Worm (Caenorhabditis elegans) whole organism, midembryonic: ENCODE results near the gene M01B2.12.

Source experiments
- cog-1 ChIP-seq: sonication (generic microtip); optimal IDR thresholded peaks from 2 replicates; lab custom pipeline; 2016; ENCODE audit warnings: missing genetic modification characterization, missing compliant biosample characterization
- flt-1 ChIP-seq: fragments of 200-800 bp; sonication (Bioruptor generic); IDR thresholded peaks from 2 replicates; pipeline ENCODE4 v1.3.6; 2022; ENCODE audit warnings: missing genetic modification characterization, missing compliant biosample characterization
- klf-2 ChIP-seq: fragments of 200-800 bp; sonication (Bioruptor generic); conservative IDR thresholded peaks from 2 replicates; pipeline ENCODE4 v1.3.6; 2022; ENCODE audit warnings: missing genetic modification reagents, missing genetic modification characterization, missing compliant biosample characterization
- ref-1 ChIP-seq: fragments of 200-800 bp; sonication (Bioruptor generic); conservative IDR thresholded peaks from 2 replicates; pipeline ENCODE4 v1.3.6; 2022; ENCODE audit warnings: missing genetic modification reagents, missing genetic modification characterization, missing compliant biosample characterization

DNA sequence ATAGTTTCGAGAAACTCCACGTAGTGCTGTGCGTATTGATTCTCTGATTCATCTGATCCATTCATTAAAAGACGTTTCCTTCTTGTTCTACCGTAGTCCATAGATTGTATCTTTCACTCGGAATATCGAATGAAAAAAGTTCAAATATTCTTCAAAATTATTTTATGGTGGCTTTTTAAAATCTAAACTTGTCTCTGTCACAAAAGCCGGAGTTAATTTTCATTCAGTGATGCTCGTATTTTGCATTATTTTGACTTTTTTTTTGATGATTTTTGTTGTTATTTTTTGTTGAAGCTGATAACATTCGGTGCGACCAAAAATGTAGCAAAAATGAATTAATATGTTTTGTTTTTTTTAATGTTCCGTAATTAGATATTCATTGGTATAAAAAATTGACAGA is 28.4 kb downstream of the M01B2.12 start, which contains the start of gene nhr-164:
- TF ChIP-seq cog-1 (no peak), klf-2 (GFP tag; lab: Robert Waterston, UW) (no peak), ref-1 (no peak), flt-1 (GFP tag; lab: Robert Waterston, UW) (no peak)
